Worm (Caenorhabditis elegans) whole organism, mixed stage, embryonic: Measurements from ENCODE around the gene gst-16.

ENCODE experiments used
- elt-1 ChIP-seq: sonication (generic microtip); optimal IDR thresholded peaks from 2 replicates; lab custom pipeline; 2017; ENCODE audit warnings: missing genetic modification characterization, mild to moderate bottlenecking, missing compliant biosample characterization, antibody characterized with exemption, moderate library complexity, borderline replicate concordance; ENCODE audit not compliant: insufficient read depth
- lin-13 ChIP-seq: fragments of 150-350 bp; optimal IDR thresholded peaks from 2 replicates; lab custom pipeline; 2014; ENCODE audit warnings: missing biosample characterization, missing genetic modification characterization
- mep-1 ChIP-seq: fragments of 150-350 bp; optimal IDR thresholded peaks from 2 replicates; lab custom pipeline; 2017; ENCODE audit warnings: missing biosample characterization, missing genetic modification reagents, missing genetic modification characterization, inconsistent platforms
- pha-4 ChIP-seq: fragments of 150-350 bp; optimal IDR thresholded peaks from 2 replicates; lab custom pipeline; 2018; ENCODE audit warnings: missing biosample characterization, missing genetic modification reagents, missing genetic modification characterization
- unc-39 ChIP-seq: fragments of 150-350 bp; optimal IDR thresholded peaks from 2 replicates; lab custom pipeline; 2014; ENCODE audit warnings: missing biosample characterization, missing genetic modification characterization

- TF ChIP-seq elt-1 (tag; lab: Kevin White, UChicago) = no peak
- no peak for TF ChIP-seq lin-13
- no peak for TF ChIP-seq mep-1 (tag; lab: Kevin White, UChicago)
- TF ChIP-seq pha-4 (tag; lab: Kevin White, UChicago) = no peak
- no peak for TF ChIP-seq unc-39
Observed at ce11 chrII:13668844-13669441, 44.7 kb upstream of the gst-16 start, which contains the start of gene C31C9.7.
